Fruit fly (Drosophila melanogaster) whole organism, pupa: ENCODE results near the gene mus301.

Experiments
- CG10348 ChIP-seq: fragments of 200-800 bp; sonication (Bioruptor generic); IDR thresholded peaks from 2 replicates; pipeline ENCODE4 v1.3.6; 2022; ENCODE audit warnings: missing biosample characterization, missing genetic modification characterization
- CG12605 ChIP-seq: fragments of 200-800 bp; sonication (Bioruptor generic); IDR thresholded peaks from 2 replicates; pipeline ENCODE4 v1.3.6; 2022; ENCODE audit warnings: missing biosample characterization, missing genetic modification characterization
- CG13204 ChIP-seq: fragments of 200-800 bp; sonication (Bioruptor generic); optimal IDR thresholded peaks from 2 replicates; lab custom pipeline; 2018; ENCODE audit warnings: missing biosample characterization, mild to moderate bottlenecking, missing genetic modification characterization, moderate library complexity
- CG14655 ChIP-seq: fragments of 200-800 bp; sonication (Bioruptor generic); optimal IDR thresholded peaks from 3 replicates; lab custom pipeline; 2017; ENCODE audit warnings: mild to moderate bottlenecking, missing biosample characterization, missing genetic modification reagents, missing genetic modification characterization
- CG15710 ChIP-seq: fragments of 200-800 bp; sonication (Bioruptor generic); optimal IDR thresholded peaks from 2 replicates; lab custom pipeline; 2018; ENCODE audit warnings: missing biosample characterization, mild to moderate bottlenecking, missing genetic modification characterization, moderate library complexity
- CG17806 ChIP-seq: fragments of 200-800 bp; sonication (Bioruptor generic); optimal IDR thresholded peaks from 2 replicates; lab custom pipeline; 2018; ENCODE audit warnings: missing biosample characterization, mild to moderate bottlenecking, missing genetic modification characterization, moderate library complexity
- CG32121 ChIP-seq: fragments of 200-800 bp; sonication (Bioruptor generic); IDR thresholded peaks from 2 replicates; pipeline ENCODE4 v1.3.6; 2022; ENCODE audit warnings: missing biosample characterization, missing genetic modification characterization
- CG34367 ChIP-seq: fragments of 200-800 bp; sonication (Bioruptor generic); optimal IDR thresholded peaks from 2 replicates; lab custom pipeline; 2018; ENCODE audit warnings: missing biosample characterization, mild to moderate bottlenecking, missing genetic modification characterization
- CG4496 ChIP-seq: fragments of 200-800 bp; sonication (Bioruptor generic); IDR thresholded peaks from 3 replicates; pipeline ENCODE4 v1.3.6; 2022; ENCODE audit warnings: missing biosample characterization, missing genetic modification characterization
- CG8159 ChIP-seq: fragments of 200-800 bp; sonication (Bioruptor generic); optimal IDR thresholded peaks from 3 replicates; lab custom pipeline; 2018; ENCODE audit warnings: missing biosample characterization, mild to moderate bottlenecking, missing genetic modification characterization, moderate library complexity
- CG8301 ChIP-seq: fragments of 200-800 bp; sonication (Bioruptor generic); optimal IDR thresholded peaks from 2 replicates; lab custom pipeline; 2018; ENCODE audit warnings: missing biosample characterization, mild to moderate bottlenecking, missing genetic modification characterization
- CG9948 ChIP-seq: fragments of 200-800 bp; sonication (Bioruptor generic); optimal IDR thresholded peaks from 2 replicates; lab custom pipeline; 2018; ENCODE audit warnings: missing biosample characterization, mild to moderate bottlenecking, missing genetic modification characterization, moderate library complexity
- D1 ChIP-seq: fragments of 200-800 bp; sonication (Bioruptor generic); optimal IDR thresholded peaks from 2 replicates; lab custom pipeline; 2018; ENCODE audit warnings: missing biosample characterization, mild to moderate bottlenecking, missing genetic modification characterization, moderate library complexity
- EcR ChIP-seq: fragments of 200-800 bp; sonication (Bioruptor generic); optimal IDR thresholded peaks from 3 replicates; lab custom pipeline; 2019; ENCODE audit warnings: missing biosample characterization, missing genetic modification characterization, mild to moderate bottlenecking, moderate library complexity, missing genetic modification reagents
- Ets98B ChIP-seq: fragments of 200-800 bp; sonication (Bioruptor generic); IDR thresholded peaks from 2 replicates; pipeline ENCODE4 v1.3.6; 2022; ENCODE audit warnings: missing biosample characterization, missing genetic modification characterization
- Pif1A ChIP-seq: fragments of 200-800 bp; sonication (Bioruptor generic); optimal IDR thresholded peaks from 3 replicates; lab custom pipeline; 2016; ENCODE audit warnings: missing biosample characterization, missing genetic modification characterization
- Pif1B ChIP-seq: fragments of 200-800 bp; sonication (Bioruptor generic); optimal IDR thresholded peaks from 3 replicates; lab custom pipeline; 2016; ENCODE audit warnings: missing biosample characterization, missing genetic modification characterization
- Snoo ChIP-seq: fragments of 200-800 bp; sonication (Bioruptor generic); optimal IDR thresholded peaks from 3 replicates; lab custom pipeline; 2017; ENCODE audit warnings: missing biosample characterization, mild to moderate bottlenecking, missing genetic modification characterization, inconsistent platforms
- fd96Ca ChIP-seq: fragments of 200-800 bp; sonication (Bioruptor generic); IDR thresholded peaks from 3 replicates; pipeline ENCODE4 v1.3.6; 2022; ENCODE audit warnings: missing biosample characterization, missing genetic modification characterization
- gl ChIP-seq: fragments of 200-800 bp; sonication (Bioruptor generic); optimal IDR thresholded peaks from 2 replicates; lab custom pipeline; 2018; ENCODE audit warnings: missing biosample characterization, mild to moderate bottlenecking, missing genetic modification characterization
- rn ChIP-seq: fragments of 200-800 bp; sonication (Bioruptor generic); IDR thresholded peaks from 2 replicates; pipeline ENCODE4 v1.3.6; 2022; ENCODE audit warnings: missing biosample characterization, missing genetic modification characterization

mus301 gene

dm6 chr3L:8158715-8159380 is 21.2 kb downstream of the mus301 start, which contains the start of gene CG42445:
Gene CG42445 (minus strand): TSS chr3L:8158900.
- TF ChIP-seq CG4496 (GFP tag; lab: Robert Waterston, UW) = no peak
- TF ChIP-seq Pif1A (GFP tag; lab: Kevin White, UChicago) = no peak
- no peak for TF ChIP-seq rn
- TF ChIP-seq Pif1B = no peak
- TF ChIP-seq, all 21 proteins: peak for 0

- TF ChIP-seq D1 (tag; lab: Kevin White, UChicago) (peak; percentile 14), Pif1B (no peak)
These were observed 22.3 kb downstream of the mus301 start, which contains the start of gene CG43886 for dm6 chr3L:8159724-8160422. Gene CG43886 (minus strand): TSS chr3L:8159774.

- TF ChIP-seq CG8159 = no peak
- TF ChIP-seq CG4496 (GFP tag; lab: Robert Waterston, UW) = peak; percentile 44; the same call in 1 of the 3 replicates
- TF ChIP-seq CG12605 (GFP tag; lab: Robert Waterston, UW) = no peak
- no peak for TF ChIP-seq Pif1A (GFP tag; lab: Kevin White, UChicago)
- TF ChIP-seq rn = no peak
- TF ChIP-seq, all 21 proteins: peak for 1
These were observed 27.8 kb downstream of the mus301 start, which contains the start of gene CG13675 for dm6 chr3L:8165436-8165835. Gene CG13675 (minus strand): TSS chr3L:8165518.

dm6 chr3L:8175818-8176217 is 38.2 kb downstream of the mus301 start, which contains the start of gene RecQ4:
Gene RecQ4 (minus strand): TSS chr3L:8175978.
- TF ChIP-seq CG13204 (GFP tag; lab: Kevin White, UChicago) = no peak

- TF ChIP-seq CG13204 (GFP tag; lab: Kevin White, UChicago) = no peak
- peak; percentile 28 for TF ChIP-seq CG9948 (tag; lab: Kevin White, UChicago)
- TF ChIP-seq CG12605 (GFP tag; lab: Robert Waterston, UW) = no peak
- TF ChIP-seq CG15710 = peak; percentile 19
- peak; percentile 3 for TF ChIP-seq gl (tag; lab: Kevin White, UChicago)
- TF ChIP-seq D1 (tag; lab: Kevin White, UChicago) = no peak
- no peak for TF ChIP-seq EcR (GFP tag; lab: Kevin White, UChicago)
- TF ChIP-seq CG34367 (tag; lab: Kevin White, UChicago) = no peak
- no peak for TF ChIP-seq CG32121 (GFP tag; lab: Robert Waterston, UW)
- TF ChIP-seq CG8301 (tag; lab: Kevin White, UChicago) = peak; percentile 49
- peak; percentile 36 for TF ChIP-seq CG8159
- no peak for TF ChIP-seq Pif1A (GFP tag; lab: Kevin White, UChicago)
- no peak for TF ChIP-seq fd96Ca (GFP tag; lab: Robert Waterston, UW)
- TF ChIP-seq rn = no peak
- no peak for TF ChIP-seq CG4496 (GFP tag; lab: Robert Waterston, UW)
- no peak for TF ChIP-seq CG14655 (GFP tag; lab: Kevin White, UChicago)
- no peak for TF ChIP-seq Pif1B
- no peak for TF ChIP-seq CG10348
- TF ChIP-seq CG17806 (tag; lab: Kevin White, UChicago) = peak; percentile 43
- peak; percentile 24 for TF ChIP-seq Snoo (tag; lab: Kevin White, UChicago)
- peak; percentile 42 for TF ChIP-seq Ets98B (GFP tag; lab: Robert Waterston, UW)
These were observed 40.4 kb downstream of the mus301 start, which contains the start of gene Nmt for dm6 chr3L:8177795-8178564. Gene Nmt (minus strand): TSS chr3L:8178429.

- no peak for TF ChIP-seq CG9948 (tag; lab: Kevin White, UChicago)
- no peak for TF ChIP-seq CG15710
- TF ChIP-seq Snoo (tag; lab: Kevin White, UChicago) = no peak
- no peak for TF ChIP-seq CG17806 (tag; lab: Kevin White, UChicago)
- TF ChIP-seq EcR (GFP tag; lab: Kevin White, UChicago) = no peak
- no peak for TF ChIP-seq Pif1A (GFP tag; lab: Kevin White, UChicago)
- no peak for TF ChIP-seq gl (tag; lab: Kevin White, UChicago)
- TF ChIP-seq CG13204 (GFP tag; lab: Kevin White, UChicago) = no peak
- TF ChIP-seq Ets98B (GFP tag; lab: Robert Waterston, UW) = no peak
- TF ChIP-seq CG8301 (tag; lab: Kevin White, UChicago) = no peak
These were observed 43.0 kb downstream of the mus301 start, which contains the start of the genes mthl7 and Uxs for dm6 chr3L:8180464-8181137. Gene mthl7 (minus strand): TSS chr3L:8180514. Gene Uxs (plus strand): TSS chr3L:8180923.
